Fruit fly (Drosophila melanogaster) whole organism, embryonic: ENCODE results near the gene Ankle2.
A peak's percentile ranks its signal among the peaks of the same experiment; 100 is the strongest.

Source experiments
- Aef1 ChIP-seq: fragments of 200-800 bp; sonication (Bioruptor generic); IDR thresholded peaks from 3 replicates; pipeline ENCODE4 v1.3.6; 2022; ENCODE audit warnings: missing biosample characterization, missing genetic modification characterization
- Bgb ChIP-seq: fragments of 200-800 bp; sonication (Bioruptor generic); IDR thresholded peaks from 2 replicates; pipeline ENCODE4 v1.3.6; 2022; ENCODE audit warnings: missing biosample characterization, missing genetic modification characterization; ENCODE audit not compliant: partially characterized antibody
- CG12071 ChIP-seq: fragments of 200-800 bp; sonication (Bioruptor generic); optimal IDR thresholded peaks from 3 replicates; lab custom pipeline; 2018; ENCODE audit warnings: missing biosample characterization, mild to moderate bottlenecking, missing genetic modification characterization
- CG1233 ChIP-seq: fragments of 200-800 bp; sonication (Bioruptor generic); optimal IDR thresholded peaks from 4 replicates; lab custom pipeline; 2018; ENCODE audit warnings: missing biosample characterization, mild to moderate bottlenecking, missing genetic modification characterization
- CG12942 ChIP-seq: fragments of 200-800 bp; sonication (Bioruptor generic); optimal IDR thresholded peaks from 3 replicates; lab custom pipeline; 2016; ENCODE audit warnings: missing biosample characterization, missing genetic modification characterization
- CG13123 ChIP-seq: fragments of 200-800 bp; sonication (Bioruptor generic); optimal IDR thresholded peaks from 2 replicates; lab custom pipeline; 2016; ENCODE audit warnings: missing biosample characterization, missing genetic modification characterization
- CG13424 ChIP-seq: fragments of 200-800 bp; sonication (Bioruptor generic); optimal IDR thresholded peaks from 2 replicates; lab custom pipeline; 2019; ENCODE audit warnings: missing biosample characterization, mild to moderate bottlenecking, missing genetic modification characterization, moderate library complexity
- CG13894 ChIP-seq: fragments of 200-800 bp; sonication (Bioruptor generic); optimal IDR thresholded peaks from 3 replicates; lab custom pipeline; 2018; ENCODE audit warnings: missing biosample characterization, mild to moderate bottlenecking, missing genetic modification characterization, moderate library complexity
- CG14965 ChIP-seq: fragments of 200-800 bp; sonication (Bioruptor generic); optimal IDR thresholded peaks from 2 replicates; lab custom pipeline; 2016; ENCODE audit warnings: missing biosample characterization, missing genetic modification characterization, borderline replicate concordance
- CG15073 ChIP-seq: fragments of 200-800 bp; sonication (Bioruptor generic); optimal IDR thresholded peaks from 2 replicates; lab custom pipeline; 2016; ENCODE audit warnings: missing biosample characterization, missing genetic modification characterization
- CG1529 ChIP-seq: fragments of 200-800 bp; sonication (Bioruptor generic); optimal IDR thresholded peaks from 3 replicates; lab custom pipeline; 2018; ENCODE audit warnings: missing biosample characterization, missing genetic modification characterization
- CG15479 ChIP-seq: fragments of 200-800 bp; sonication (Bioruptor generic); optimal IDR thresholded peaks from 3 replicates; lab custom pipeline; 2019; ENCODE audit warnings: missing biosample characterization, mild to moderate bottlenecking, missing genetic modification characterization, moderate library complexity
- CG1602 ChIP-seq: fragments of 200-800 bp; sonication (Bioruptor generic); optimal IDR thresholded peaks from 3 replicates; lab custom pipeline; 2016; ENCODE audit warnings: missing biosample characterization, missing genetic modification characterization
- CG18764 ChIP-seq: fragments of 200-800 bp; sonication (Bioruptor generic); optimal IDR thresholded peaks from 3 replicates; lab custom pipeline; 2016; ENCODE audit warnings: missing biosample characterization, missing genetic modification characterization
- CG2889 ChIP-seq: fragments of 200-800 bp; sonication (Bioruptor generic); IDR thresholded peaks from 3 replicates; pipeline ENCODE4 v1.3.6; 2022; ENCODE audit warnings: missing biosample characterization, missing genetic modification characterization
- CG31365 ChIP-seq: fragments of 200-800 bp; sonication (Bioruptor generic); optimal IDR thresholded peaks from 2 replicates; lab custom pipeline; 2018; ENCODE audit warnings: missing biosample characterization, mild to moderate bottlenecking, missing genetic modification characterization
- CG4820 ChIP-seq: fragments of 200-800 bp; sonication (Bioruptor generic); optimal IDR thresholded peaks from 3 replicates; lab custom pipeline; 2016; ENCODE audit warnings: missing biosample characterization, missing genetic modification characterization
- CG6854 ChIP-seq: fragments of 200-800 bp; sonication (Bioruptor generic); optimal IDR thresholded peaks from 3 replicates; lab custom pipeline; 2017; ENCODE audit warnings: missing biosample characterization, mild to moderate bottlenecking, missing genetic modification characterization
- CG7372 ChIP-seq: fragments of 200-800 bp; sonication (Bioruptor generic); IDR thresholded peaks from 2 replicates; pipeline ENCODE4 v1.3.6; 2022; ENCODE audit warnings: missing biosample characterization, missing genetic modification characterization
- CG9797 ChIP-seq: fragments of 200-800 bp; sonication (Bioruptor generic); optimal IDR thresholded peaks from 3 replicates; lab custom pipeline; 2018; ENCODE audit warnings: missing biosample characterization, mild to moderate bottlenecking, missing genetic modification characterization
- CG9817 ChIP-seq: fragments of 200-800 bp; sonication (Bioruptor generic); optimal IDR thresholded peaks from 2 replicates; lab custom pipeline; 2018; ENCODE audit warnings: missing biosample characterization, mild to moderate bottlenecking, missing genetic modification characterization, moderate library complexity
- CG9876 ChIP-seq: fragments of 200-800 bp; sonication (Bioruptor generic); optimal IDR thresholded peaks from 2 replicates; lab custom pipeline; 2016; ENCODE audit warnings: missing biosample characterization, missing genetic modification characterization
- CTCF ChIP-seq: fragments of 200-800 bp; sonication (Bioruptor generic); optimal IDR thresholded peaks from 2 replicates; lab custom pipeline; 2017; ENCODE audit warnings: missing biosample characterization, mild to moderate bottlenecking, missing genetic modification characterization, moderate library complexity
- Dbx ChIP-seq: fragments of 200-800 bp; sonication (Bioruptor generic); IDR thresholded peaks from 3 replicates; pipeline ENCODE4 v1.3.6; 2022; ENCODE audit warnings: missing biosample characterization, missing genetic modification characterization
- Doc2 ChIP-seq: fragments of 200-800 bp; sonication (Bioruptor generic); IDR thresholded peaks from 2 replicates; pipeline ENCODE4 v1.3.6; 2022; ENCODE audit warnings: missing biosample characterization, missing genetic modification characterization
- Hand ChIP-seq: fragments of 200-800 bp; sonication (Bioruptor generic); optimal IDR thresholded peaks from 2 replicates; lab custom pipeline; 2017; ENCODE audit warnings: mild to moderate bottlenecking, missing biosample characterization, missing genetic modification reagents, missing genetic modification characterization
- Hmx ChIP-seq: fragments of 200-800 bp; sonication (Bioruptor generic); optimal IDR thresholded peaks from 2 replicates; lab custom pipeline; 2016; ENCODE audit warnings: missing biosample characterization, missing genetic modification characterization
- Hr39 ChIP-seq: fragments of >200 bp; optimal IDR thresholded peaks from 2 replicates; lab custom pipeline; 2017
- Jarid2 ChIP-seq: fragments of 200-800 bp; sonication (Bioruptor generic); optimal IDR thresholded peaks from 3 replicates; lab custom pipeline; 2017; ENCODE audit warnings: mild to moderate bottlenecking, missing biosample characterization, missing genetic modification reagents, missing genetic modification characterization
- Lhr ChIP-seq: fragments of 200-800 bp; sonication (Bioruptor generic); optimal IDR thresholded peaks from 3 replicates; lab custom pipeline; 2017; ENCODE audit warnings: mild to moderate bottlenecking, missing biosample characterization, missing genetic modification reagents, missing genetic modification characterization
- Max ChIP-seq: fragments of 200-800 bp; sonication (Bioruptor generic); optimal IDR thresholded peaks from 2 replicates; lab custom pipeline; 2016; ENCODE audit warnings: missing biosample characterization, mild to moderate bottlenecking, missing genetic modification characterization
- PHDP ChIP-seq: fragments of 200-800 bp; sonication (Bioruptor generic); optimal IDR thresholded peaks from 3 replicates; lab custom pipeline; 2018; ENCODE audit warnings: missing biosample characterization, mild to moderate bottlenecking, missing genetic modification characterization, moderate library complexity
- Sin3A ChIP-seq: fragments of >200 bp; optimal IDR thresholded peaks from 2 replicates; lab custom pipeline; 2018
- TFAM ChIP-seq: fragments of 200-800 bp; sonication (Bioruptor generic); optimal IDR thresholded peaks from 2 replicates; lab custom pipeline; 2017; ENCODE audit warnings: missing biosample characterization, missing genetic modification characterization, inconsistent platforms
- ab ChIP-seq: fragments of 200-800 bp; sonication (Bioruptor generic); optimal IDR thresholded peaks from 2 replicates; lab custom pipeline; 2016; ENCODE audit warnings: missing biosample characterization, missing genetic modification characterization
- amos ChIP-seq: fragments of 200-800 bp; sonication (Bioruptor generic); IDR thresholded peaks from 2 replicates; pipeline ENCODE4 v1.3.6; 2022; ENCODE audit warnings: missing biosample characterization, missing genetic modification characterization; ENCODE audit not compliant: partially characterized antibody
- ara ChIP-seq: fragments of 200-800 bp; sonication (Bioruptor generic); IDR thresholded peaks from 2 replicates; pipeline ENCODE4 v1.3.6; 2022; ENCODE audit warnings: missing biosample characterization, missing genetic modification characterization
- br ChIP-seq: fragments of >200 bp; optimal IDR thresholded peaks from 2 replicates; lab custom pipeline; 2017
- crp ChIP-seq, 2 experiments: fragments of 200-800 bp; sonication (Bioruptor generic); optimal IDR thresholded peaks; 2 replicates in 1 of 2; 3 replicates in 1 of 2; lab custom pipeline; 2017; ENCODE audit warnings: missing biosample characterization in 2 of 2, missing genetic modification characterization in 2 of 2, mild to moderate bottlenecking in 1 of 2, moderate library complexity in 1 of 2
- dati ChIP-seq: fragments of 200-800 bp; sonication (Bioruptor generic); IDR thresholded peaks from 2 replicates; pipeline ENCODE4 v1.3.6; 2022; ENCODE audit warnings: missing biosample characterization, missing genetic modification characterization
- gfzf ChIP-seq: fragments of 200-800 bp; sonication (Bioruptor generic); optimal IDR thresholded peaks from 2 replicates; lab custom pipeline; 2016; ENCODE audit warnings: missing biosample characterization, mild to moderate bottlenecking, missing genetic modification characterization, moderate library complexity
- hth ChIP-seq: fragments of >200 bp; optimal IDR thresholded peaks from 2 replicates; lab custom pipeline; 2017; ENCODE audit warnings: inconsistent platforms
- lmd ChIP-seq: fragments of 200-800 bp; sonication (Bioruptor generic); IDR thresholded peaks from 2 replicates; pipeline ENCODE4 v1.3.6; 2022; ENCODE audit warnings: missing biosample characterization, missing genetic modification characterization
- mam ChIP-seq: fragments of 200-800 bp; sonication (Bioruptor generic); optimal IDR thresholded peaks from 3 replicates; lab custom pipeline; 2016; ENCODE audit warnings: missing biosample characterization, missing genetic modification characterization
- otp ChIP-seq: fragments of 200-800 bp; sonication (Bioruptor generic); IDR thresholded peaks from 3 replicates; pipeline ENCODE4, ENCODE4 v1.3.6; 2022; ENCODE audit warnings: missing biosample characterization, missing genetic modification characterization
- peb ChIP-seq: fragments of 200-800 bp; sonication (Bioruptor generic); IDR thresholded peaks from 2 replicates; pipeline ENCODE4 v1.3.6; 2022; ENCODE audit warnings: missing biosample characterization, missing genetic modification characterization
- pho ChIP-seq: fragments of 200-800 bp; sonication (Bioruptor generic); optimal IDR thresholded peaks from 2 replicates; lab custom pipeline; 2016; ENCODE audit warnings: missing biosample characterization, missing genetic modification characterization
- pzg ChIP-seq: fragments of 200-800 bp; sonication (Bioruptor generic); optimal IDR thresholded peaks from 3 replicates; lab custom pipeline; 2018; ENCODE audit warnings: missing biosample characterization, mild to moderate bottlenecking, missing genetic modification characterization, moderate library complexity
- sd ChIP-seq: fragments of 200-800 bp; sonication (Bioruptor generic); optimal IDR thresholded peaks from 3 replicates; lab custom pipeline; 2018; ENCODE audit warnings: missing biosample characterization, mild to moderate bottlenecking, missing genetic modification characterization, moderate library complexity
- sens-2 ChIP-seq: fragments of 200-800 bp; sonication (Bioruptor generic); IDR thresholded peaks from 2 replicates; pipeline ENCODE4 v1.3.6; 2022; ENCODE audit warnings: missing biosample characterization, missing genetic modification characterization
- slou ChIP-seq: fragments of 200-800 bp; sonication (Bioruptor generic); optimal IDR thresholded peaks from 3 replicates; lab custom pipeline; 2016; ENCODE audit warnings: missing biosample characterization, missing genetic modification characterization
- tll ChIP-seq, 2 experiments: fragments of 200-800 bp in 1 of 2; fragments of >200 bp in 1 of 2; sonication (Bioruptor generic) in 1 of 2; optimal IDR thresholded peaks; 2 replicates each; lab custom pipeline; 2017 to 2019; ENCODE audit warnings: missing biosample characterization in 2 of 2, missing genetic modification characterization in 2 of 2, mild to moderate bottlenecking in 1 of 2, moderate library complexity in 1 of 2

The Ankle2 gene

dm6 chrX:17579782-17580451 lies 888 bp upstream of the Ankle2 start, which contains the start of gene CG12991 (continued):
- TF ChIP-seq ab (GFP tag; lab: Kevin White, UChicago): no peak
- no peak for TF ChIP-seq Hmx (GFP tag; lab: Kevin White, UChicago)
- TF ChIP-seq Aef1 (GFP tag; lab: Robert Waterston, UW): peak; percentile 43; the same call in 2 of the 3 replicates
- TF ChIP-seq Lhr (GFP tag; lab: Kevin White, UChicago): no peak
- TF ChIP-seq CG1602 (GFP tag; lab: Kevin White, UChicago): no peak
- TF ChIP-seq CG1233 (GFP tag; lab: Kevin White, UChicago): no peak
- TF ChIP-seq Sin3A: no peak
- TF ChIP-seq CG4820: no peak
- TF ChIP-seq dati: no peak
- no peak for TF ChIP-seq Doc2 (GFP tag; lab: Robert Waterston, UW)
- TF ChIP-seq CG9817: no peak
- no peak for TF ChIP-seq CG12942
- TF ChIP-seq CG7372 (GFP tag; lab: Robert Waterston, UW): no peak
- TF ChIP-seq Hand (GFP tag; lab: Kevin White, UChicago): no peak
- TF ChIP-seq peb (GFP tag; lab: Robert Waterston, UW): no peak
- no peak for TF ChIP-seq Hr39 (lab: Kevin White, UChicago)
- no peak for TF ChIP-seq gfzf (GFP tag; lab: Kevin White, UChicago)
- no peak for TF ChIP-seq CTCF
- TF ChIP-seq PHDP: peak; percentile 5
- no peak for TF ChIP-seq CG6854 (GFP tag; lab: Kevin White, UChicago)
- TF ChIP-seq CG1529: no peak
- no peak for TF ChIP-seq Bgb
- no peak for TF ChIP-seq CG2889
- no peak for TF ChIP-seq lmd (GFP tag; lab: Robert Waterston, UW)
- TF ChIP-seq TFAM (GFP tag; lab: Kevin White, UChicago): no peak
- TF ChIP-seq slou (GFP tag; lab: Kevin White, UChicago): no peak
- no peak for TF ChIP-seq CG15479
- TF ChIP-seq pho: no peak
- TF ChIP-seq CG31365 (tag; lab: Kevin White, UChicago): no peak
- no peak for TF ChIP-seq sens-2 (GFP tag; lab: Robert Waterston, UW)
- no peak for TF ChIP-seq CG15073
- TF ChIP-seq otp (GFP tag; lab: Robert Waterston, UW): no peak
- no peak for TF ChIP-seq crp (GFP tag; optimal IDR thresholded peaks at IDR 0.05; lab: Kevin White, UChicago)
- TF ChIP-seq CG9797 (GFP tag; lab: Kevin White, UChicago): no peak
- TF ChIP-seq CG13424 (tag; lab: Kevin White, UChicago): no peak
- no peak for TF ChIP-seq br
- TF ChIP-seq CG9876 (GFP tag; lab: Kevin White, UChicago): no peak
- TF ChIP-seq mam: peak; percentile 16
- no peak for TF ChIP-seq CG13894 (tag; lab: Kevin White, UChicago)
- no peak for TF ChIP-seq CG14965 (GFP tag; lab: Kevin White, UChicago)
- TF ChIP-seq CG13123 (GFP tag; lab: Kevin White, UChicago): no peak
- no peak for TF ChIP-seq Max (GFP tag; lab: Kevin White, UChicago)
- no peak for TF ChIP-seq CG18764
- no peak for TF ChIP-seq sd
- no peak for TF ChIP-seq pzg (GFP tag; lab: Kevin White, UChicago)
- TF ChIP-seq Dbx (GFP tag; lab: Robert Waterston, UW): peak; percentile 39; the same call in 1 of the 3 replicates
- TF ChIP-seq Jarid2 (GFP tag; lab: Kevin White, UChicago): peak; percentile 81
- no peak for TF ChIP-seq ara (GFP tag; lab: Robert Waterston, UW)
- no peak; the same call in 1 of the 2 replicates for TF ChIP-seq amos
- TF ChIP-seq CG12071 (GFP tag; lab: Kevin White, UChicago): no peak
- TF ChIP-seq hth: no peak
- TF ChIP-seq tll (GFP tag; optimal IDR thresholded peaks at IDR 0.05; lab: Kevin White, UChicago): no peak
